Fruit fly (Drosophila melanogaster) whole organism, embryonic: Measurements from ENCODE around the gene CG6443.

Source experiments
- Antp ChIP-seq: fragments of 200-800 bp; sonication (Bioruptor generic); optimal IDR thresholded peaks from 3 replicates; lab custom pipeline; 2016; ENCODE audit warnings: missing biosample characterization, missing genetic modification characterization
- Awh ChIP-seq: fragments of 200-800 bp; sonication (Bioruptor generic); IDR thresholded peaks from 2 replicates; pipeline ENCODE4, ENCODE4 v1.3.6; 2022; ENCODE audit warnings: missing biosample characterization, missing genetic modification characterization
- CG10267 ChIP-seq: fragments of 200-800 bp; sonication (Bioruptor generic); optimal IDR thresholded peaks from 2 replicates; lab custom pipeline; 2018; ENCODE audit warnings: missing biosample characterization, mild to moderate bottlenecking, missing genetic modification characterization, moderate library complexity
- CG10321 ChIP-seq: fragments of 200-800 bp; sonication (Bioruptor generic); IDR thresholded peaks from 2 replicates; pipeline ENCODE4 v1.3.6; 2022; ENCODE audit warnings: missing biosample characterization, missing genetic modification characterization
- CG12219 ChIP-seq: fragments of 200-800 bp; sonication (Bioruptor generic); optimal IDR thresholded peaks from 3 replicates; lab custom pipeline; 2018; ENCODE audit warnings: missing biosample characterization, mild to moderate bottlenecking, missing genetic modification characterization
- CG13424 ChIP-seq: fragments of 200-800 bp; sonication (Bioruptor generic); optimal IDR thresholded peaks from 2 replicates; lab custom pipeline; 2019; ENCODE audit warnings: missing biosample characterization, mild to moderate bottlenecking, missing genetic modification characterization, moderate library complexity
- CG1602 ChIP-seq: fragments of 200-800 bp; sonication (Bioruptor generic); optimal IDR thresholded peaks from 3 replicates; lab custom pipeline; 2016; ENCODE audit warnings: missing biosample characterization, missing genetic modification characterization
- CG16779 ChIP-seq: fragments of 200-800 bp; sonication (Bioruptor generic); IDR thresholded peaks from 2 replicates; pipeline ENCODE4 v1.3.6; 2022; ENCODE audit warnings: missing biosample characterization, missing genetic modification characterization
- CG17186 ChIP-seq: fragments of 200-800 bp; sonication (Bioruptor generic); optimal IDR thresholded peaks from 3 replicates; lab custom pipeline; 2017; ENCODE audit warnings: missing biosample characterization, missing genetic modification reagents, missing genetic modification characterization
- CG17912 ChIP-seq: fragments of 200-800 bp; sonication (Bioruptor generic); optimal IDR thresholded peaks from 2 replicates; lab custom pipeline; 2018; ENCODE audit warnings: missing biosample characterization, mild to moderate bottlenecking, missing genetic modification characterization
- CG18476 ChIP-seq: fragments of 200-800 bp; sonication (Bioruptor generic); optimal IDR thresholded peaks from 2 replicates; lab custom pipeline; 2016; ENCODE audit warnings: missing biosample characterization, mild to moderate bottlenecking, missing genetic modification characterization
- CG18599 ChIP-seq: fragments of 200-800 bp; sonication (Bioruptor generic); optimal IDR thresholded peaks from 3 replicates; lab custom pipeline; 2017; ENCODE audit warnings: missing biosample characterization, missing genetic modification characterization, mild to moderate bottlenecking, moderate library complexity, missing genetic modification reagents
- CG33213 ChIP-seq: fragments of 200-800 bp; sonication (Bioruptor generic); optimal IDR thresholded peaks from 3 replicates; lab custom pipeline; 2016; ENCODE audit warnings: missing biosample characterization, missing genetic modification characterization
- CG3995 ChIP-seq: fragments of 200-800 bp; sonication (Bioruptor generic); optimal IDR thresholded peaks from 3 replicates; lab custom pipeline; 2016; ENCODE audit warnings: missing biosample characterization, missing genetic modification characterization
- CG4328 ChIP-seq: fragments of 200-800 bp; sonication (Bioruptor generic); optimal IDR thresholded peaks from 3 replicates; lab custom pipeline; 2017; ENCODE audit warnings: missing biosample characterization, missing genetic modification reagents, missing genetic modification characterization
- CG4404 ChIP-seq: fragments of 200-800 bp; sonication (Bioruptor generic); IDR thresholded peaks from 2 replicates; pipeline ENCODE4 v1.3.6; 2022; ENCODE audit warnings: missing biosample characterization, missing genetic modification characterization
- CG7928 ChIP-seq: fragments of 200-800 bp; sonication (Bioruptor generic); optimal IDR thresholded peaks from 2 replicates; lab custom pipeline; 2017; ENCODE audit warnings: missing biosample characterization, mild to moderate bottlenecking, missing genetic modification characterization
- CG8290 ChIP-seq, 3 experiments: fragments of 200-800 bp; sonication (Bioruptor generic); optimal IDR thresholded peaks; 2 replicates each; lab custom pipeline; 2016 to 2019; ENCODE audit warnings: missing biosample characterization in 3 of 3, missing genetic modification characterization in 3 of 3, mild to moderate bottlenecking in 2 of 3, moderate library complexity in 1 of 3
- CG8359 ChIP-seq: fragments of 200-800 bp; sonication (Bioruptor generic); optimal IDR thresholded peaks from 2 replicates; lab custom pipeline; 2017; ENCODE audit warnings: missing biosample characterization, mild to moderate bottlenecking, missing genetic modification characterization, borderline replicate concordance
- CG8924 ChIP-seq: fragments of 200-800 bp; optimal IDR thresholded peaks from 3 replicates; lab custom pipeline; 2019; ENCODE audit warnings: missing biosample characterization, mild to moderate bottlenecking, missing genetic modification characterization, moderate library complexity
- D19B ChIP-seq: fragments of 200-800 bp; sonication (Bioruptor generic); optimal IDR thresholded peaks from 2 replicates; lab custom pipeline; 2017; ENCODE audit warnings: missing biosample characterization, mild to moderate bottlenecking, missing genetic modification characterization
- Ets65A ChIP-seq: fragments of 200-800 bp; sonication (Bioruptor generic); peaks from one replicate; lab custom pipeline; 2016; ENCODE audit warnings: missing biosample characterization, missing genetic modification characterization
- H15 ChIP-seq: fragments of 200-800 bp; sonication (Bioruptor generic); IDR thresholded peaks from 3 replicates; pipeline ENCODE4 v1.3.6; 2022; ENCODE audit warnings: missing biosample characterization, missing genetic modification characterization
- HHEX ChIP-seq: fragments of 200-800 bp; sonication (Bioruptor generic); optimal IDR thresholded peaks from 3 replicates; lab custom pipeline; 2017; ENCODE audit warnings: missing biosample characterization, mild to moderate bottlenecking, missing genetic modification characterization, missing genetic modification reagents
- Hmx ChIP-seq: fragments of 200-800 bp; sonication (Bioruptor generic); optimal IDR thresholded peaks from 2 replicates; lab custom pipeline; 2016; ENCODE audit warnings: missing biosample characterization, missing genetic modification characterization
- Lhr ChIP-seq: fragments of 200-800 bp; sonication (Bioruptor generic); optimal IDR thresholded peaks from 3 replicates; lab custom pipeline; 2017; ENCODE audit warnings: mild to moderate bottlenecking, missing biosample characterization, missing genetic modification reagents, missing genetic modification characterization
- MESR4 ChIP-seq: fragments of 200-800 bp; sonication (Bioruptor generic); optimal IDR thresholded peaks from 2 replicates; lab custom pipeline; 2018; ENCODE audit warnings: missing biosample characterization, mild to moderate bottlenecking, missing genetic modification characterization, moderate library complexity
- Scr ChIP-seq: fragments of 200-800 bp; sonication (Bioruptor generic); IDR thresholded peaks from 2 replicates; pipeline ENCODE4 v1.3.6; 2022; ENCODE audit warnings: missing biosample characterization, missing genetic modification characterization; ENCODE audit not compliant: partially characterized antibody
- Spps ChIP-seq: fragments of 200-800 bp; sonication (Bioruptor generic); optimal IDR thresholded peaks from 2 replicates; lab custom pipeline; 2018; ENCODE audit warnings: missing biosample characterization, mild to moderate bottlenecking, missing genetic modification characterization
- bcd ChIP-seq: fragments of 200-800 bp; sonication (Bioruptor generic); optimal IDR thresholded peaks from 2 replicates; lab custom pipeline; 2017; ENCODE audit warnings: missing biosample characterization, mild to moderate bottlenecking, missing genetic modification characterization
- cg ChIP-seq: fragments of 200-800 bp; sonication (Bioruptor generic); optimal IDR thresholded peaks from 3 replicates; lab custom pipeline; 2019; ENCODE audit warnings: missing biosample characterization, mild to moderate bottlenecking, missing genetic modification characterization, moderate library complexity
- corto ChIP-seq: fragments of 200-800 bp; sonication (Bioruptor generic); optimal IDR thresholded peaks from 2 replicates; lab custom pipeline; 2016; ENCODE audit warnings: missing biosample characterization, mild to moderate bottlenecking, missing genetic modification characterization, moderate library complexity
- dysf ChIP-seq: fragments of 200-800 bp; sonication (Bioruptor generic); IDR thresholded peaks from 3 replicates; pipeline ENCODE4 v1.3.6; 2022; ENCODE audit warnings: missing biosample characterization, missing genetic modification characterization
- emc ChIP-seq: fragments of 200-800 bp; sonication (Bioruptor generic); optimal IDR thresholded peaks from 2 replicates; lab custom pipeline; 2016; ENCODE audit warnings: missing biosample characterization, missing genetic modification characterization
- eyg ChIP-seq: fragments of 200-800 bp; sonication (Bioruptor generic); optimal IDR thresholded peaks from 3 replicates; lab custom pipeline; 2016; ENCODE audit warnings: missing biosample characterization, missing genetic modification characterization
- gcm2 ChIP-seq: fragments of 200-800 bp; sonication (Bioruptor generic); optimal IDR thresholded peaks from 2 replicates; lab custom pipeline; 2016; ENCODE audit warnings: missing biosample characterization, missing genetic modification characterization
- gem ChIP-seq: fragments of 200-800 bp; sonication (Bioruptor generic); optimal IDR thresholded peaks from 2 replicates; lab custom pipeline; 2019; ENCODE audit warnings: missing biosample characterization, mild to moderate bottlenecking, missing genetic modification characterization, moderate library complexity
- grau ChIP-seq: fragments of 200-800 bp; optimal IDR thresholded peaks from 3 replicates; lab custom pipeline; 2019; ENCODE audit warnings: missing biosample characterization, mild to moderate bottlenecking, missing genetic modification characterization, moderate library complexity
- ham ChIP-seq: fragments of 200-800 bp; sonication (Bioruptor generic); IDR thresholded peaks from 2 replicates; pipeline ENCODE4 v1.3.6; 2022; ENCODE audit warnings: missing biosample characterization, missing genetic modification characterization
- hkb ChIP-seq, 2 experiments: fragments of 200-800 bp in 1 of 2; fragments of >200 bp in 1 of 2; sonication (Bioruptor generic) in 1 of 2; IDR thresholded peaks in 1 of 2; optimal IDR thresholded peaks in 1 of 2; 2 replicates each; pipeline versions ENCODE4 v1.3.6 to Lab custom; 2017 to 2022; ENCODE audit warnings: missing biosample characterization in 1 of 2, missing genetic modification characterization in 1 of 2
- kay ChIP-seq: fragments of 200-800 bp; sonication (Bioruptor generic); optimal IDR thresholded peaks from 2 replicates; lab custom pipeline; 2016; ENCODE audit warnings: missing biosample characterization, missing genetic modification characterization
- klu ChIP-seq: fragments of 200-800 bp; sonication (Bioruptor generic); IDR thresholded peaks from 2 replicates; pipeline ENCODE4 v1.3.6; 2022; ENCODE audit warnings: missing biosample characterization, missing genetic modification characterization
- lilli ChIP-seq: fragments of 200-800 bp; sonication (Bioruptor generic); optimal IDR thresholded peaks from 3 replicates; lab custom pipeline; 2016; ENCODE audit warnings: missing biosample characterization, missing genetic modification characterization
- lola ChIP-seq, 3 experiments: fragments of >200 bp in 2 of 3; fragments of 200-800 bp in 1 of 3; sonication (Bioruptor generic) in 1 of 3; optimal IDR thresholded peaks; 2 replicates each; lab custom pipeline; 2017 to 2019; ENCODE audit warnings: missing biosample characterization in 3 of 3, missing genetic modification characterization in 3 of 3, mild to moderate bottlenecking in 1 of 3, moderate library complexity in 1 of 3
- nerfin-1 ChIP-seq: fragments of 200-800 bp; sonication (Bioruptor generic); optimal IDR thresholded peaks from 3 replicates; lab custom pipeline; 2019; ENCODE audit warnings: missing biosample characterization, mild to moderate bottlenecking, missing genetic modification characterization, moderate library complexity
- oc ChIP-seq: fragments of 200-800 bp; sonication (Bioruptor generic); optimal IDR thresholded peaks from 2 replicates; lab custom pipeline; 2018; ENCODE audit warnings: missing biosample characterization, mild to moderate bottlenecking, missing genetic modification characterization, moderate library complexity
- so ChIP-seq: fragments of 200-800 bp; sonication (Bioruptor generic); IDR thresholded peaks from 3 replicates; pipeline ENCODE4 v1.3.6; 2022; ENCODE audit warnings: missing biosample characterization, missing genetic modification characterization
- stc ChIP-seq: fragments of 200-800 bp; sonication (Bioruptor generic); IDR thresholded peaks from 2 replicates; pipeline ENCODE4 v1.3.6; 2022; ENCODE audit warnings: missing biosample characterization, missing genetic modification characterization

The CG6443 gene

dm6 chr2L:10736993-10737756, 8.4 kb downstream of the CG6443 start, which contains the start of the genes Vha16-5 and CG12299 (continued):
- TF ChIP-seq lilli (peak; percentile 94), CG4404 (peak; percentile 88), CG4328 (GFP tag; lab: Kevin White, UChicago) (peak; percentile 28), gem (tag; lab: Kevin White, UChicago) (peak; percentile 93), CG3995 (GFP tag; lab: Kevin White, UChicago) (peak; percentile 35), hkb (optimal IDR thresholded peaks at IDR 0.05; lab: Kevin White, UChicago) (no peak), hkb (GFP tag; IDR thresholded peaks at IDR 0.05; lab: Robert Waterston, UW) (peak; percentile 84), CG8924 (tag; lab: Kevin White, UChicago) (peak; percentile 82), oc (tag; lab: Kevin White, UChicago) (no peak), Spps (tag; lab: Kevin White, UChicago) (no peak), CG8359 (GFP tag; lab: Kevin White, UChicago) (no peak), CG8290 (GFP tag; optimal IDR thresholded peaks at IDR 0.05; lab: Kevin White, UChicago) (no peak), CG8290 (tag; optimal IDR thresholded peaks at IDR 0.05; lab: Kevin White, UChicago) (no peak), CG16779 (GFP tag; lab: Robert Waterston, UW) (peak; percentile 86), nerfin-1 (tag; lab: Kevin White, UChicago) (peak; percentile 58), klu (GFP tag; lab: Robert Waterston, UW) (peak; percentile 54; the same call in 1 of the 2 replicates), MESR4 (peak; percentile 84), CG17186 (peak; percentile 61), CG1602 (GFP tag; lab: Kevin White, UChicago) (peak; percentile 85), CG10321 (GFP tag; lab: Robert Waterston, UW) (peak; percentile 44; the same call in 1 of the 2 replicates), grau (tag; lab: Kevin White, UChicago) (peak; percentile 68), emc (GFP tag; lab: Kevin White, UChicago) (peak; percentile 58), ham (GFP tag; lab: Robert Waterston, UW) (no peak), eyg (GFP tag; lab: Kevin White, UChicago) (peak; percentile 74), H15 (GFP tag; lab: Robert Waterston, UW) (peak; percentile 96), CG18599 (no peak), CG7928 (GFP tag; lab: Kevin White, UChicago) (peak; percentile 30), Hmx (GFP tag; lab: Kevin White, UChicago) (no peak), Lhr (GFP tag; lab: Kevin White, UChicago) (peak; percentile 2), stc (GFP tag; lab: Robert Waterston, UW) (peak; percentile 68; the same call in 1 of the 2 replicates), bcd (peak; percentile 72), D19B (GFP tag; lab: Kevin White, UChicago) (no peak), gcm2 (GFP tag; lab: Kevin White, UChicago) (peak; percentile 68), CG18476 (peak; percentile 74), HHEX (GFP tag; lab: Kevin White, UChicago) (peak; percentile 44), Antp (peak; percentile 92), CG33213 (GFP tag; lab: Kevin White, UChicago) (peak; percentile 92), CG17912 (no peak), CG13424 (tag; lab: Kevin White, UChicago) (peak; percentile 92), Scr (GFP tag; lab: Robert Waterston, UW) (peak; percentile 74), dysf (GFP tag; lab: Robert Waterston, UW) (peak; percentile 91), CG10267 (peak; percentile 57), corto (no peak), so (GFP tag; lab: Robert Waterston, UW) (peak; percentile 65; the same call in 1 of the 3 replicates), Ets65A (GFP tag; lab: Kevin White, UChicago) (peak; percentile 99), Awh (GFP tag; lab: Robert Waterston, UW) (peak; percentile 64), kay (GFP tag; lab: Kevin White, UChicago) (peak; percentile 59), cg (GFP tag; lab: Kevin White, UChicago) (no peak), CG12219 (GFP tag; lab: Kevin White, UChicago) (no peak), lola (GFP tag; optimal IDR thresholded peaks at IDR 0.05; lab: Kevin White, UChicago) (peak in 1 of 3 experiments; percentile 84)
